Fruit fly (Drosophila melanogaster): ENCODE data around the gene lmgB.
A peak's percentile ranks its signal among the peaks of the same experiment; 100 is the strongest.

The lmgB gene

dm6 chr2L:8488735-8489134 is 39.7 kb downstream of the lmgB start, which contains the start of gene CG13088 (continued):
- TF ChIP-seq sob (GFP tag; IDR thresholded peaks at IDR 0.05) = peak; percentile 68
- no peak for TF ChIP-seq D (optimal IDR thresholded peaks at IDR 0.05)
- no peak for TF ChIP-seq D (GFP tag; optimal IDR thresholded peaks at IDR 0.05)
- TF ChIP-seq CG18599 (GFP tag; optimal IDR thresholded peaks at IDR 0.05) = no peak
- no peak for TF ChIP-seq Vsx1 (GFP tag; optimal IDR thresholded peaks at IDR 0.05)
- peak; percentile 12 for TF ChIP-seq CG4820 (GFP tag; optimal IDR thresholded peaks at IDR 0.05)
- peak; percentile 41 for TF ChIP-seq nmo (GFP tag; optimal IDR thresholded peaks at IDR 0.05)
- peak; percentile 54 for TF ChIP-seq HmgD (GFP tag; optimal IDR thresholded peaks at IDR 0.05)
- no peak for TF ChIP-seq CG15011 (GFP tag; optimal IDR thresholded peaks at IDR 0.05)
- no peak for TF ChIP-seq CG1024 (GFP tag; IDR thresholded peaks at IDR 0.05)
- no peak for TF ChIP-seq CG17186 (GFP tag; optimal IDR thresholded peaks at IDR 0.05)
- TF ChIP-seq kay (GFP tag; optimal IDR thresholded peaks at IDR 0.05) = no peak
- no peak for TF ChIP-seq CG9797 (GFP tag; optimal IDR thresholded peaks at IDR 0.05)
- TF ChIP-seq CoRest (tag; optimal IDR thresholded peaks at IDR 0.05) = peak; percentile 56
- TF ChIP-seq CG7963 (GFP tag; IDR thresholded peaks at IDR 0.05; ENCODE audit: partially characterized antibody) = no peak
- no peak for TF ChIP-seq tna (GFP tag; IDR thresholded peaks at IDR 0.05; ENCODE audit: partially characterized antibody)
- TF ChIP-seq Poxn (GFP tag; IDR thresholded peaks at IDR 0.05) = no peak
- TF ChIP-seq al (GFP tag; IDR thresholded peaks at IDR 0.05) = no peak
- no peak for TF ChIP-seq odd (GFP tag; optimal IDR thresholded peaks at IDR 0.05)
- TF ChIP-seq Hr78 (GFP tag; optimal IDR thresholded peaks at IDR 0.05) = no peak
- no peak for TF ChIP-seq rib (GFP tag; IDR thresholded peaks at IDR 0.05)
- TF ChIP-seq CG7928 (GFP tag; optimal IDR thresholded peaks at IDR 0.05) = no peak
- no peak for TF ChIP-seq Sox100B (GFP tag; optimal IDR thresholded peaks at IDR 0.05)
- TF ChIP-seq D19A (tag; optimal IDR thresholded peaks at IDR 0.05) = no peak
- peak; percentile 96 for TF ChIP-seq E2f2 (GFP tag; IDR thresholded peaks at IDR 0.05)
- TF ChIP-seq Asciz (GFP tag; optimal IDR thresholded peaks at IDR 0.05) = peak; percentile 3
- no peak for TF ChIP-seq CG15073 (GFP tag; optimal IDR thresholded peaks at IDR 0.05)
- TF ChIP-seq CG14667 (GFP tag; IDR thresholded peaks at IDR 0.05) = no peak
- TF ChIP-seq CG3065 (GFP tag; optimal IDR thresholded peaks at IDR 0.05) = no peak
- TF ChIP-seq pfk (GFP tag; optimal IDR thresholded peaks at IDR 0.05) = no peak
- TF ChIP-seq TFAM (GFP tag; optimal IDR thresholded peaks at IDR 0.05) = no peak
- no peak for TF ChIP-seq exex (tag; optimal IDR thresholded peaks at IDR 0.05)
- peak; percentile 28 for TF ChIP-seq maf-S (GFP tag; optimal IDR thresholded peaks at IDR 0.05)
- TF ChIP-seq chm (GFP tag; IDR thresholded peaks at IDR 0.05) = no peak
- no peak for TF ChIP-seq CG13775 (GFP tag; optimal IDR thresholded peaks at IDR 0.05)
- no peak for TF ChIP-seq ato (GFP tag; IDR thresholded peaks at IDR 0.05; ENCODE audit: partially characterized antibody)
- TF ChIP-seq lilli (GFP tag; optimal IDR thresholded peaks at IDR 0.05) = peak; percentile 6
- TF ChIP-seq Xbp1 (GFP tag; optimal IDR thresholded peaks at IDR 0.05) = peak; percentile 46
- TF ChIP-seq lola (GFP tag; optimal IDR thresholded peaks at IDR 0.05) = no peak
- no peak for TF ChIP-seq slp2 (GFP tag; optimal IDR thresholded peaks at IDR 0.05)
- TF ChIP-seq CG10565 (GFP tag; optimal IDR thresholded peaks at IDR 0.05) = no peak
- no peak for TF ChIP-seq insv (GFP tag; optimal IDR thresholded peaks at IDR 0.05)
- TF ChIP-seq CG17802 (tag; optimal IDR thresholded peaks at IDR 0.05) = peak; percentile 33
- TF ChIP-seq CG11093 (GFP tag; IDR thresholded peaks at IDR 0.05) = no peak
- TF ChIP-seq HmgZ (tag; optimal IDR thresholded peaks at IDR 0.05) = peak; percentile 82
- TF ChIP-seq CG7987 (GFP tag; optimal IDR thresholded peaks at IDR 0.05) = peak; percentile 36
- no peak for TF ChIP-seq CG5180 (GFP tag; optimal IDR thresholded peaks at IDR 0.05)
- TF ChIP-seq CG6765 (GFP tag; optimal IDR thresholded peaks at IDR 0.05) = no peak
- TF ChIP-seq dati (GFP tag; IDR thresholded peaks at IDR 0.05) = no peak
- peak; percentile 69 to 95 for TF ChIP-seq crp (GFP tag; optimal IDR thresholded peaks at IDR 0.05)
